Fruit fly (Drosophila melanogaster) whole organism, embryonic: ENCODE data around the gene CG11085.
A peak's percentile ranks its signal among the peaks of the same experiment; 100 is the strongest.

Experiments
- Blimp-1 ChIP-seq: fragments of 200-800 bp; sonication (Bioruptor generic); optimal IDR thresholded peaks from 3 replicates; lab custom pipeline; 2018; ENCODE audit warnings: missing biosample characterization, missing genetic modification characterization, mild to moderate bottlenecking, moderate library complexity, missing genetic modification reagents
- CG10366 ChIP-seq: fragments of 200-800 bp; sonication (Bioruptor generic); IDR thresholded peaks from 2 replicates; pipeline ENCODE4 v1.3.6; 2022; ENCODE audit warnings: missing biosample characterization, missing genetic modification characterization
- CG10462 ChIP-seq: fragments of 200-800 bp; sonication (Bioruptor generic); optimal IDR thresholded peaks from 2 replicates; lab custom pipeline; 2016; ENCODE audit warnings: missing biosample characterization, missing genetic modification characterization
- CG10654 ChIP-seq: fragments of 200-800 bp; sonication (Bioruptor generic); optimal IDR thresholded peaks from 2 replicates; lab custom pipeline; 2016; ENCODE audit warnings: missing biosample characterization, missing genetic modification characterization
- CG11247 ChIP-seq: fragments of 200-800 bp; sonication (Bioruptor generic); IDR thresholded peaks from 2 replicates; pipeline ENCODE4 v1.3.6; 2022; ENCODE audit warnings: missing biosample characterization, missing genetic modification characterization
- CG12299 ChIP-seq: fragments of 200-800 bp; sonication (Bioruptor generic); optimal IDR thresholded peaks from 2 replicates; lab custom pipeline; 2018; ENCODE audit warnings: missing biosample characterization, mild to moderate bottlenecking, missing genetic modification characterization
- CG12391 ChIP-seq: fragments of 200-800 bp; sonication (Bioruptor generic); optimal IDR thresholded peaks from 3 replicates; lab custom pipeline; 2018; ENCODE audit warnings: missing biosample characterization, mild to moderate bottlenecking, missing genetic modification characterization, moderate library complexity
- CG16863 ChIP-seq: fragments of 200-800 bp; sonication (Bioruptor generic); optimal IDR thresholded peaks from 3 replicates; lab custom pipeline; 2016; ENCODE audit warnings: missing biosample characterization, missing genetic modification characterization
- CG17328 ChIP-seq: fragments of 200-800 bp; sonication (Bioruptor generic); IDR thresholded peaks from 2 replicates; pipeline ENCODE4 v1.3.6; 2022; ENCODE audit warnings: missing biosample characterization, missing genetic modification characterization
- CG2129 ChIP-seq: fragments of 200-800 bp; sonication (Bioruptor generic); IDR thresholded peaks from 2 replicates; pipeline ENCODE4 v1.3.6; 2022; ENCODE audit warnings: missing biosample characterization, missing genetic modification characterization; ENCODE audit not compliant: partially characterized antibody
- CG6765 ChIP-seq: fragments of 200-800 bp; sonication (Bioruptor generic); optimal IDR thresholded peaks from 3 replicates; lab custom pipeline; 2017; ENCODE audit warnings: missing biosample characterization, mild to moderate bottlenecking, missing genetic modification characterization
- CG8290 ChIP-seq, 3 experiments: fragments of 200-800 bp; sonication (Bioruptor generic); optimal IDR thresholded peaks; 2 replicates each; lab custom pipeline; 2016 to 2019; ENCODE audit warnings: missing biosample characterization in 3 of 3, missing genetic modification characterization in 3 of 3, mild to moderate bottlenecking in 2 of 3, moderate library complexity in 1 of 3
- CG9932 ChIP-seq: fragments of 200-800 bp; sonication (Bioruptor generic); IDR thresholded peaks from 2 replicates; pipeline ENCODE4 v1.3.6; 2022; ENCODE audit warnings: missing biosample characterization, missing genetic modification characterization
- CTCF ChIP-seq: fragments of 200-800 bp; sonication (Bioruptor generic); optimal IDR thresholded peaks from 2 replicates; lab custom pipeline; 2017; ENCODE audit warnings: missing biosample characterization, mild to moderate bottlenecking, missing genetic modification characterization, moderate library complexity
- GATAe ChIP-seq: fragments of 200-800 bp; sonication (Bioruptor generic); conservative IDR thresholded peaks from 2 replicates; pipeline ENCODE4 v1.3.6; 2022; ENCODE audit warnings: missing biosample characterization, missing genetic modification characterization
- HmgD ChIP-seq: fragments of 200-800 bp; sonication (Bioruptor generic); optimal IDR thresholded peaks from 3 replicates; lab custom pipeline; 2016; ENCODE audit warnings: missing biosample characterization, missing genetic modification characterization
- Hmr ChIP-seq: fragments of 200-800 bp; sonication (Bioruptor generic); optimal IDR thresholded peaks from 3 replicates; lab custom pipeline; 2017; ENCODE audit warnings: mild to moderate bottlenecking, missing biosample characterization, missing genetic modification reagents, missing genetic modification characterization
- Hr51 ChIP-seq, 2 experiments: fragments of 200-800 bp; sonication (Bioruptor generic); optimal IDR thresholded peaks; 2 replicates in 1 of 2; 3 replicates in 1 of 2; lab custom pipeline; 2016 to 2018; ENCODE audit warnings: missing biosample characterization in 2 of 2, missing genetic modification characterization in 2 of 2, mild to moderate bottlenecking in 1 of 2, moderate library complexity in 1 of 2
- Med ChIP-seq: fragments of 200-800 bp; sonication (Bioruptor generic); peaks from one replicate; lab custom pipeline; 2016; ENCODE audit warnings: missing biosample characterization, missing genetic modification characterization, mild to moderate bottlenecking, inconsistent platforms, moderate library complexity
- Mes4 ChIP-seq: fragments of 200-800 bp; sonication (Bioruptor generic); optimal IDR thresholded peaks from 2 replicates; lab custom pipeline; 2016; ENCODE audit warnings: missing biosample characterization, missing genetic modification characterization
- Rfx ChIP-seq: fragments of 200-800 bp; sonication (Bioruptor generic); IDR thresholded peaks from 2 replicates; pipeline ENCODE4 v1.3.6; 2022; ENCODE audit warnings: missing biosample characterization, missing genetic modification characterization
- Scr ChIP-seq: fragments of 200-800 bp; sonication (Bioruptor generic); IDR thresholded peaks from 2 replicates; pipeline ENCODE4 v1.3.6; 2022; ENCODE audit warnings: missing biosample characterization, missing genetic modification characterization; ENCODE audit not compliant: partially characterized antibody
- Xrp1 ChIP-seq: fragments of 200-800 bp; sonication (Bioruptor generic); IDR thresholded peaks from 2 replicates; pipeline ENCODE4 v1.3.6; 2022; ENCODE audit warnings: missing biosample characterization, missing genetic modification characterization
- abd-A ChIP-seq: fragments of 200-800 bp; sonication (Bioruptor generic); optimal IDR thresholded peaks from 3 replicates; lab custom pipeline; 2019; ENCODE audit warnings: missing biosample characterization, mild to moderate bottlenecking, missing genetic modification characterization, moderate library complexity
- al ChIP-seq: fragments of 200-800 bp; sonication (Bioruptor generic); IDR thresholded peaks from 2 replicates; pipeline ENCODE4 v1.3.6; 2022; ENCODE audit warnings: missing biosample characterization, missing genetic modification characterization
- bbx ChIP-seq: fragments of 200-800 bp; sonication (Bioruptor generic); IDR thresholded peaks from 2 replicates; pipeline ENCODE4 v1.3.6; 2022; ENCODE audit warnings: missing biosample characterization, missing genetic modification characterization; ENCODE audit not compliant: partially characterized antibody
- crp ChIP-seq, 2 experiments: fragments of 200-800 bp; sonication (Bioruptor generic); optimal IDR thresholded peaks; 2 replicates in 1 of 2; 3 replicates in 1 of 2; lab custom pipeline; 2017; ENCODE audit warnings: missing biosample characterization in 2 of 2, missing genetic modification characterization in 2 of 2, mild to moderate bottlenecking in 1 of 2, moderate library complexity in 1 of 2
- cwo ChIP-seq: fragments of 200-800 bp; sonication (Bioruptor generic); optimal IDR thresholded peaks from 3 replicates; lab custom pipeline; 2017; ENCODE audit warnings: missing biosample characterization, missing genetic modification characterization, mild to moderate bottlenecking, moderate library complexity, missing genetic modification reagents
- dimm ChIP-seq: fragments of 200-800 bp; sonication (Bioruptor generic); IDR thresholded peaks from 2 replicates; pipeline ENCODE4 v1.3.6; 2022; ENCODE audit warnings: missing biosample characterization, missing genetic modification characterization
- dmrt11E ChIP-seq: fragments of 200-800 bp; sonication (Bioruptor generic); optimal IDR thresholded peaks from 3 replicates; lab custom pipeline; 2018; ENCODE audit warnings: missing biosample characterization, mild to moderate bottlenecking, missing genetic modification characterization, moderate library complexity
- fd102C ChIP-seq: fragments of 200-800 bp; sonication (Bioruptor generic); optimal IDR thresholded peaks from 2 replicates; lab custom pipeline; 2018; ENCODE audit warnings: missing biosample characterization, mild to moderate bottlenecking, missing genetic modification characterization, moderate library complexity
- fu2 ChIP-seq: fragments of 200-800 bp; sonication (Bioruptor generic); optimal IDR thresholded peaks from 2 replicates; lab custom pipeline; 2016; ENCODE audit warnings: missing biosample characterization, missing genetic modification characterization
- gem ChIP-seq: fragments of 200-800 bp; sonication (Bioruptor generic); optimal IDR thresholded peaks from 2 replicates; lab custom pipeline; 2019; ENCODE audit warnings: missing biosample characterization, mild to moderate bottlenecking, missing genetic modification characterization, moderate library complexity
- h ChIP-seq: fragments of >200 bp; optimal IDR thresholded peaks from 2 replicates; lab custom pipeline; 2017
- hbn ChIP-seq: fragments of 200-800 bp; sonication (Bioruptor generic); IDR thresholded peaks from 2 replicates; pipeline ENCODE4 v1.3.6; 2022; ENCODE audit warnings: missing biosample characterization, missing genetic modification characterization; ENCODE audit not compliant: partially characterized antibody
- inv ChIP-seq: fragments of 200-800 bp; sonication (Bioruptor generic); IDR thresholded peaks from 2 replicates; pipeline ENCODE4 v1.3.6; 2022; ENCODE audit warnings: missing biosample characterization, missing genetic modification characterization; ENCODE audit not compliant: partially characterized antibody
- jigr1 ChIP-seq: fragments of 200-800 bp; sonication (Bioruptor generic); IDR thresholded peaks from 3 replicates; pipeline ENCODE4 v1.3.6; 2022; ENCODE audit warnings: missing biosample characterization, missing genetic modification characterization
- lilli ChIP-seq: fragments of 200-800 bp; sonication (Bioruptor generic); optimal IDR thresholded peaks from 3 replicates; lab custom pipeline; 2016; ENCODE audit warnings: missing biosample characterization, missing genetic modification characterization
- mam ChIP-seq: fragments of 200-800 bp; sonication (Bioruptor generic); optimal IDR thresholded peaks from 3 replicates; lab custom pipeline; 2016; ENCODE audit warnings: missing biosample characterization, missing genetic modification characterization
- mirr ChIP-seq: fragments of 200-800 bp; sonication (Bioruptor generic); optimal IDR thresholded peaks from 3 replicates; lab custom pipeline; 2018; ENCODE audit warnings: missing biosample characterization, mild to moderate bottlenecking, missing genetic modification characterization
- mld ChIP-seq: fragments of 200-800 bp; sonication (Bioruptor generic); IDR thresholded peaks from 3 replicates; pipeline ENCODE4 v1.3.6; 2022; ENCODE audit warnings: missing biosample characterization, missing genetic modification characterization; ENCODE audit not compliant: partially characterized antibody
- nmo ChIP-seq: fragments of 200-800 bp; sonication (Bioruptor generic); optimal IDR thresholded peaks from 2 replicates; lab custom pipeline; 2018; ENCODE audit warnings: missing biosample characterization, mild to moderate bottlenecking, missing genetic modification characterization, moderate library complexity
- phol ChIP-seq: fragments of 200-800 bp; sonication (Bioruptor generic); optimal IDR thresholded peaks from 3 replicates; lab custom pipeline; 2018; ENCODE audit warnings: missing biosample characterization, mild to moderate bottlenecking, missing genetic modification characterization, moderate library complexity
- pum ChIP-seq: fragments of 200-800 bp; sonication (Bioruptor generic); optimal IDR thresholded peaks from 2 replicates; lab custom pipeline; 2016; ENCODE audit warnings: missing biosample characterization, missing genetic modification characterization
- slbo ChIP-seq: fragments of 200-800 bp; sonication (Bioruptor generic); IDR thresholded peaks from 2 replicates; pipeline ENCODE4 v1.3.6; 2022; ENCODE audit warnings: missing biosample characterization, missing genetic modification characterization
- slp2 ChIP-seq: fragments of 200-800 bp; sonication (Bioruptor generic); optimal IDR thresholded peaks from 2 replicates; lab custom pipeline; 2016; ENCODE audit warnings: missing biosample characterization, missing genetic modification characterization
- sna ChIP-seq: fragments of 200-800 bp; sonication (Bioruptor generic); IDR thresholded peaks from 2 replicates; pipeline ENCODE4 v1.3.6; 2022; ENCODE audit warnings: missing biosample characterization, missing genetic modification characterization; ENCODE audit not compliant: partially characterized antibody
- trem ChIP-seq: fragments of 200-800 bp; optimal IDR thresholded peaks from 3 replicates; lab custom pipeline; 2019; ENCODE audit warnings: missing biosample characterization, mild to moderate bottlenecking, missing genetic modification characterization, moderate library complexity
- zfh1 ChIP-seq: fragments of 200-800 bp; sonication (Bioruptor generic); IDR thresholded peaks from 3 replicates; pipeline ENCODE4 v1.3.6; 2022; ENCODE audit warnings: missing biosample characterization, missing genetic modification characterization

Gene CG11085

dm6 chrX:12595610-12596336 lies 20.3 kb upstream of the CG11085 start, which contains the start of the genes CG1824 and Sec16 (continued):
- TF ChIP-seq CG10366 (GFP tag; lab: Robert Waterston, UW) = no peak
- no peak for TF ChIP-seq dimm
- peak; percentile 21; the same call in 1 of the 2 replicates for TF ChIP-seq inv
- TF ChIP-seq Xrp1 (GFP tag; lab: Robert Waterston, UW) = peak; percentile 11; the same call in 1 of the 2 replicates
- TF ChIP-seq abd-A (tag; lab: Kevin White, UChicago) = no peak
- peak; percentile 72 for TF ChIP-seq CG12391
- TF ChIP-seq Med = peak; percentile 50
- peak in 1 of 2 experiments; percentile 59 for TF ChIP-seq crp (GFP tag; optimal IDR thresholded peaks at IDR 0.05; lab: Kevin White, UChicago)
- TF ChIP-seq gem (tag; lab: Kevin White, UChicago) = peak; percentile 70
- TF ChIP-seq pum (GFP tag; lab: Kevin White, UChicago) = no peak
- peak; percentile 5 for TF ChIP-seq Hmr (GFP tag; lab: Kevin White, UChicago)
- TF ChIP-seq CTCF (GFP tag; lab: Kevin White, UChicago) = no peak
- TF ChIP-seq CG16863 (GFP tag; lab: Kevin White, UChicago) = no peak
- no peak for TF ChIP-seq h
- peak; percentile 18 for TF ChIP-seq CG10654 (GFP tag; lab: Kevin White, UChicago)
- no peak for TF ChIP-seq GATAe (GFP tag; lab: Robert Waterston, UW)
- no peak for TF ChIP-seq jigr1 (GFP tag; lab: Robert Waterston, UW)
- peak; percentile 42 for TF ChIP-seq lilli (GFP tag; lab: Kevin White, UChicago)
- no peak for TF ChIP-seq Blimp-1 (GFP tag; lab: Kevin White, UChicago)
- no peak for TF ChIP-seq fd102C (GFP tag; lab: Kevin White, UChicago)
- TF ChIP-seq dmrt11E (tag; lab: Kevin White, UChicago) = peak; percentile 29
- no peak for TF ChIP-seq slp2
- TF ChIP-seq CG11247 = 0 out of 2 replicates have a peak, but pooled peaks have one; percentile 6
- no peak for TF ChIP-seq mld (GFP tag; lab: Robert Waterston, UW)
- no peak for TF ChIP-seq CG12299
- TF ChIP-seq sna = no peak
- no peak; the same call in 1 of the 2 replicates for TF ChIP-seq bbx (GFP tag; lab: Robert Waterston, UW)
- TF ChIP-seq phol = peak; percentile 63
- no peak for TF ChIP-seq Mes4 (GFP tag; lab: Kevin White, UChicago)
- TF ChIP-seq Scr = peak; percentile 66
- TF ChIP-seq mam (GFP tag; lab: Kevin White, UChicago) = peak; percentile 24
- peak in 1 of 2 experiments; percentile 62 for TF ChIP-seq Hr51 (GFP tag; optimal IDR thresholded peaks at IDR 0.05; lab: Kevin White, UChicago)
- no peak for TF ChIP-seq HmgD (GFP tag; lab: Kevin White, UChicago)
- TF ChIP-seq Rfx (GFP tag; lab: Robert Waterston, UW) = peak; percentile 51
- TF ChIP-seq CG10462 (GFP tag; lab: Kevin White, UChicago) = peak; percentile 16
- TF ChIP-seq slbo (GFP tag; lab: Robert Waterston, UW) = peak; percentile 59
- peak; percentile 58 for TF ChIP-seq trem (tag; lab: Kevin White, UChicago)
- TF ChIP-seq nmo (GFP tag; lab: Kevin White, UChicago) = peak; percentile 70
- no peak for TF ChIP-seq zfh1
- TF ChIP-seq fu2 = peak; percentile 1
- TF ChIP-seq CG8290 (GFP tag; optimal IDR thresholded peaks at IDR 0.05; lab: Kevin White, UChicago) = peak; percentile 2
- TF ChIP-seq CG8290 (tag; optimal IDR thresholded peaks at IDR 0.05; lab: Kevin White, UChicago) = no peak
- TF ChIP-seq hbn (GFP tag; lab: Robert Waterston, UW) = no peak
- no peak for TF ChIP-seq CG6765 (GFP tag; lab: Kevin White, UChicago)
- TF ChIP-seq CG17328 (GFP tag; lab: Robert Waterston, UW) = no peak
- TF ChIP-seq CG9932 = peak; percentile 58
- TF ChIP-seq cwo (GFP tag; lab: Kevin White, UChicago) = no peak
- peak; percentile 26; the same call in 1 of the 2 replicates for TF ChIP-seq CG2129 (GFP tag; lab: Robert Waterston, UW)
- TF ChIP-seq al (GFP tag; lab: Robert Waterston, UW) = no peak
- TF ChIP-seq mirr = no peak
